Fruit fly (Drosophila melanogaster): Measurements from ENCODE around the gene CG31125.
A peak's percentile ranks its signal among the peaks of the same experiment; 100 is the strongest.

The CG31125 gene

dm6 chr3R:24662412-24662796, 7.8 kb upstream of the CG31125 start, which contains the start of gene slo:
TSS of gene slo (plus strand) at chr3R:24662491.
- TF ChIP-seq cic (GFP tag; optimal IDR thresholded peaks at IDR 0.05) = no peak
- TF ChIP-seq CG33017 (tag; optimal IDR thresholded peaks at IDR 0.05) = no peak
- TF ChIP-seq ovo (GFP tag; optimal IDR thresholded peaks at IDR 0.05) = no peak

DNA sequence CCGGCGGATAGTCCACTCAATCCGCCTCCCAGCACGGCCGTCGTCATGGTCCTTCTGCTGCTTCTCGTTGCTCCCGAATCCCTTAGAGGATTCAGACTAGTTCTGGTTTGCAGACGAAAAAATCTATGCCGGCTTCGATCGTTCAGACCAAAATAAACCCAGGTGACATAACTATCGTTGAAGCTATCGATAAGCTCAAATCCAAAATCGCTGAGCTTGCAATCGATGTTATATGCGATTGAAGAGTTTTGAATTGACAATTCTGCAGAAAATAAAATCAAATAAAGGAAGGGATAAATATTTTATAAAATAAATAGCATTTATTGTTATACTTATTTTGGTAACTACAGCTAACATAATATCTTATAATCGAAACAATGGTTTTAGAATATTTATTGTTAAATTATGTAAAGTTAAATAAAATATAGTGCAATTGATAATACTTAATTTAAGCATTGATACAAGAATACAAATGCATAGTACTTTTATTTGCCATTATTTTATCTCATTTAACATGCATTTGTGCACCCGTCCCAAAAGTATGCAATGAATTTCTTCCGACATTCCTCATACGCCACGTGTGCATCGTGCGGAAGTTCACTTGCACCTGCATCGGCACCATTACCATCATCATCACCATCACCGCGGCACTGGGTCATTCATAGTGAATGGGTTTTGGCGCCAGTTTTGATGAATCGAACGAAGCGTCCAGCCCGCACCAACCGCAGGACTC, 7.2 kb upstream of the CG31125 start, which contains the start of gene Ppox:
TSS of gene Ppox (minus strand) at position 173 of the 733 bp plus-strand sequence.
- TF ChIP-seq tj (GFP tag; optimal IDR thresholded peaks at IDR 0.05) (peak; percentile 97), Mnt (GFP tag; optimal IDR thresholded peaks at IDR 0.05) (peak; percentile 32), CG12768 (GFP tag; optimal IDR thresholded peaks at IDR 0.05) (no peak), CG14711 (tag; optimal IDR thresholded peaks at IDR 0.05) (peak; percentile 7), Hr96 (GFP tag; optimal IDR thresholded peaks at IDR 0.05) (no peak), CG33017 (tag; optimal IDR thresholded peaks at IDR 0.05) (no peak), cic (GFP tag; optimal IDR thresholded peaks at IDR 0.05) (no peak)

- TF ChIP-seq CG14711 (tag; optimal IDR thresholded peaks at IDR 0.05) (peak; percentile 98), CG11617 (GFP tag; optimal IDR thresholded peaks at IDR 0.05) (peak; percentile 33), CG7045 (GFP tag; optimal IDR thresholded peaks at IDR 0.05) (no peak)
These were observed 4.7 kb upstream of the CG31125 start, which contains the start of gene CG31126 for dm6 chr3R:24659173-24659846. TSS of gene CG31126 (plus strand) at chr3R:24659621.

DNA sequence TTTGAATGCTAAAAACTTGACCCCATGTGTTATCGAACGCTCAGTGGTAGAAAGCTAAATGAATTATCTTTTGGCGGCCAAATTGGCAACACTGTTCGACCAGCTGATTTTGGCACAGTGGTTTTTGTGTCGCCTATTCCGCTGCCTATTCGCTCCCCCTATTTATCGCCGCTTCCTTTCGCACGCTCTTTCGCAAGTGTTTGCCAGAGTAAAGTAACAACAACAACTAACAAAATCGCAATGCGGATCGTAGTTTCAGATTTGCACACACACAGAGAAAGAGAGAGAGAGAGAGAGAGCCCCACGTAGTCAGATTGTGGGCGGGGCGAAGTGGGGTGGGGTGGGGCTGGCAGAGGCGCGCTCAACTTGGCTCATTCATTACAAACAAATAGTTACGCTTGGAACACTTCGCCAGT, 3.6 kb downstream of the CG31125 start:
- TF ChIP-seq Clk (GFP tag; optimal IDR thresholded peaks at IDR 0.05) = peak; percentile 64
- TF ChIP-seq pad (GFP tag; optimal IDR thresholded peaks at IDR 0.05) = peak; percentile 66
- TF ChIP-seq cic (GFP tag; optimal IDR thresholded peaks at IDR 0.05) = peak; percentile 100
- TF ChIP-seq Crg-1 (GFP tag; optimal IDR thresholded peaks at IDR 0.05) = peak; percentile 54
- TF ChIP-seq Hr96 (GFP tag; optimal IDR thresholded peaks at IDR 0.05) = no peak
- TF ChIP-seq bab1 (GFP tag; optimal IDR thresholded peaks at IDR 0.05) = peak; percentile 48
- TF ChIP-seq toe (GFP tag; optimal IDR thresholded peaks at IDR 0.05) = no peak
- peak; percentile 59 for TF ChIP-seq CG7101 (tag; optimal IDR thresholded peaks at IDR 0.05)
- peak; percentile 55 for TF ChIP-seq CG33017 (tag; optimal IDR thresholded peaks at IDR 0.05)
- no peak for TF ChIP-seq CG1620 (GFP tag; optimal IDR thresholded peaks at IDR 0.05)
- TF ChIP-seq tj (GFP tag; optimal IDR thresholded peaks at IDR 0.05) = peak; percentile 58
- TF ChIP-seq kay (GFP tag; ENCODE audit: borderline replicate concordance) = no peak
- peak; percentile 33 for TF ChIP-seq Mnt (GFP tag; optimal IDR thresholded peaks at IDR 0.05)
- TF ChIP-seq cnc (optimal IDR thresholded peaks at IDR 0.05) = no peak
- peak; percentile 85 for TF ChIP-seq CG12768 (GFP tag; optimal IDR thresholded peaks at IDR 0.05)
- TF ChIP-seq CG7045 (GFP tag; optimal IDR thresholded peaks at IDR 0.05) = peak; percentile 41
- no peak for TF ChIP-seq ovo (GFP tag; optimal IDR thresholded peaks at IDR 0.05)
- TF ChIP-seq CG5204 (GFP tag; optimal IDR thresholded peaks at IDR 0.05) = no peak
- peak; percentile 73 for TF ChIP-seq CG14711 (tag; optimal IDR thresholded peaks at IDR 0.05)
- peak; percentile 58 for TF ChIP-seq CG11617 (GFP tag; optimal IDR thresholded peaks at IDR 0.05)

- peak; percentile 35 for TF ChIP-seq cic (GFP tag; optimal IDR thresholded peaks at IDR 0.05)
- peak; percentile 7 for TF ChIP-seq CG11617 (GFP tag; optimal IDR thresholded peaks at IDR 0.05)
- TF ChIP-seq CG12768 (GFP tag; optimal IDR thresholded peaks at IDR 0.05) = no peak
- peak; percentile 98 for TF ChIP-seq CG14711 (tag; optimal IDR thresholded peaks at IDR 0.05)
- TF ChIP-seq Hr96 (GFP tag; optimal IDR thresholded peaks at IDR 0.05) = no peak
- peak; percentile 79 for TF ChIP-seq Mnt (GFP tag; optimal IDR thresholded peaks at IDR 0.05)
These were observed 4.7 kb downstream of the CG31125 start, which contains the start of the genes puf and ash2 for dm6 chr3R:24649923-24650322. TSS of gene puf (minus strand) at chr3R:24650043. TSS of gene ash2 (plus strand) at chr3R:24650125.

- no peak for TF ChIP-seq Hr96 (GFP tag; optimal IDR thresholded peaks at IDR 0.05)
- TF ChIP-seq cnc (optimal IDR thresholded peaks at IDR 0.05) = no peak
- no peak for TF ChIP-seq kay (GFP tag; ENCODE audit: borderline replicate concordance)
- no peak for TF ChIP-seq CG33017 (tag; optimal IDR thresholded peaks at IDR 0.05)
- no peak for TF ChIP-seq Mnt (GFP tag; optimal IDR thresholded peaks at IDR 0.05)
- no peak for TF ChIP-seq toe (GFP tag; optimal IDR thresholded peaks at IDR 0.05)
- no peak for TF ChIP-seq CG11617 (GFP tag; optimal IDR thresholded peaks at IDR 0.05)
- no peak for TF ChIP-seq CG7101 (tag; optimal IDR thresholded peaks at IDR 0.05)
- no peak for TF ChIP-seq ovo (GFP tag; optimal IDR thresholded peaks at IDR 0.05)
- no peak for TF ChIP-seq pad (GFP tag; optimal IDR thresholded peaks at IDR 0.05)
- no peak for TF ChIP-seq CG14711 (tag; optimal IDR thresholded peaks at IDR 0.05)
- TF ChIP-seq Clk (GFP tag; optimal IDR thresholded peaks at IDR 0.05) = no peak
- no peak for TF ChIP-seq bab1 (GFP tag; optimal IDR thresholded peaks at IDR 0.05)
- TF ChIP-seq cic (GFP tag; optimal IDR thresholded peaks at IDR 0.05) = no peak
- no peak for TF ChIP-seq CG5204 (GFP tag; optimal IDR thresholded peaks at IDR 0.05)
- TF ChIP-seq tj (GFP tag; optimal IDR thresholded peaks at IDR 0.05) = no peak
These were observed 19.7 kb downstream of the CG31125 start, which contains the start of gene MtnF for dm6 chr3R:24634957-24635356. TSS of gene MtnF (minus strand) at chr3R:24635165.

Data from whole organism, adult.